Fruit fly (Drosophila melanogaster): ENCODE data around the gene hng3.

DNA sequence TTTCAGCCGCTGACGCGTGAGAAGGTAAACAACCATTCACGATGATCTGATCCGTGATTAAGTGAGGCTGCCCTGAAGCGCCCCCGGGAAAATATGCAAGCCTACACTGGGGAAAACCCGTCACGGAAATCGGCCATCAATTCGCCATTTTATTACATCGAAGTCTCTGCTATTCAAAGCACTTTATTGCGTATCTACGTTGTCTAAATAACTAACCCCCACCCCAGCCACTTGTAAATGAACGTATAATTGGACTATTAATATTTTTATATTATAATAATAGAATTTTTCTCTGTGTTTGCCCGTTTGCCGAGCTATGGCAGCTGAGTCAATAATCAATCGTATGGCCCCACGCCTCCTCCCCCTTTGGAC, 11.0 kb upstream of the hng3 start:
- peak; percentile 33 for TF ChIP-seq fd59A (GFP tag; optimal IDR thresholded peaks at IDR 0.05)
- TF ChIP-seq CG16779 (tag; optimal IDR thresholded peaks at IDR 0.05): no peak
- peak; percentile 64 for TF ChIP-seq CG4318 (GFP tag; optimal IDR thresholded peaks at IDR 0.05)
- TF ChIP-seq CG3032 (tag; optimal IDR thresholded peaks at IDR 0.05): peak; percentile 65
- no peak for TF ChIP-seq CG31627 (GFP tag; optimal IDR thresholded peaks at IDR 0.05)
- peak; percentile 44 for TF ChIP-seq Sox15 (GFP tag; optimal IDR thresholded peaks at IDR 0.05)
- peak; percentile 32 for TF ChIP-seq CG3919 (GFP tag; optimal IDR thresholded peaks at IDR 0.05)
- TF ChIP-seq dsx (GFP tag; optimal IDR thresholded peaks at IDR 0.05; ENCODE audit: poor library complexity, severe bottlenecking): peak; percentile 34
- TF ChIP-seq Sox14 (GFP tag; optimal IDR thresholded peaks at IDR 0.05): no peak

Measured in whole organism, prepupa.